Worm (Caenorhabditis elegans) whole organism, L4 larva: ENCODE measurements around the gene npax-3.
A peak's percentile ranks its signal among the peaks of the same experiment; 100 is the strongest.

Experiments
- D1046.2 ChIP-seq: fragments of 200-800 bp; sonication (Bioruptor generic); IDR thresholded peaks from 2 replicates; pipeline ENCODE4 v1.3.6; 2022; ENCODE audit warnings: missing genetic modification characterization, missing compliant biosample characterization
- F26F4.8 ChIP-seq: fragments of 200-800 bp; sonication (Bioruptor generic); conservative IDR thresholded peaks from 2 replicates; pipeline ENCODE4 v1.3.6; 2022; ENCODE audit warnings: missing genetic modification characterization, missing compliant biosample characterization
- F37D6.2 ChIP-seq: sonication (generic microtip); optimal IDR thresholded peaks from 2 replicates; lab custom pipeline; 2016; ENCODE audit warnings: mild to moderate bottlenecking, missing genetic modification characterization, missing compliant biosample characterization
- Y105C5A.15 ChIP-seq: fragments of 200-800 bp; sonication (Bioruptor generic); IDR thresholded peaks from 2 replicates; pipeline ENCODE4 v1.3.6; 2022; ENCODE audit warnings: missing genetic modification characterization, missing compliant biosample characterization
- Y5F2A.4 ChIP-seq: fragments of 200-800 bp; sonication (Bioruptor generic); optimal IDR thresholded peaks from 2 replicates; lab custom pipeline; 2018; ENCODE audit warnings: mild to moderate bottlenecking, missing genetic modification characterization, missing compliant biosample characterization
- ZK546.5 ChIP-seq, 2 experiments: sonication (generic microtip); optimal IDR thresholded peaks; 2 replicates each; lab custom pipeline; 2017; ENCODE audit warnings: missing biosample characterization in 2 of 2, missing genetic modification characterization in 2 of 2
- aha-1 ChIP-seq: fragments of 150-350 bp; peaks from one replicate; lab custom pipeline; 2014; ENCODE audit warnings: missing biosample characterization, missing genetic modification characterization
- ctbp-1 ChIP-seq: fragments of 200-800 bp; sonication (Bioruptor generic); IDR thresholded peaks from 2 replicates; pipeline ENCODE4 v1.3.6; 2022; ENCODE audit warnings: missing genetic modification reagents, missing genetic modification characterization, missing compliant biosample characterization
- daf-16 ChIP-seq, 3 experiments: sonication (generic microtip); optimal IDR thresholded peaks; 2 replicates each; lab custom pipeline; 2016 to 2017; ENCODE audit warnings: missing genetic modification characterization in 3 of 3, missing genetic modification reagents in 3 of 3, mild to moderate bottlenecking in 2 of 3, missing compliant biosample characterization in 2 of 3, missing biosample characterization in 1 of 3, moderate library complexity in 1 of 3
- dmd-6 ChIP-seq: fragments of 200-800 bp; sonication (Bioruptor generic); IDR thresholded peaks from 2 replicates; pipeline ENCODE4 v1.3.6; 2022; ENCODE audit warnings: missing genetic modification reagents, missing genetic modification characterization, missing compliant biosample characterization
- dve-1 ChIP-seq: sonication (generic microtip); optimal IDR thresholded peaks from 2 replicates; lab custom pipeline; 2017; ENCODE audit warnings: antibody characterized with exemption, mild to moderate bottlenecking, missing genetic modification characterization, missing compliant biosample characterization; ENCODE audit not compliant: insufficient read depth
- egl-43 ChIP-seq: fragments of 200-800 bp; sonication (Bioruptor generic); IDR thresholded peaks from 2 replicates; pipeline ENCODE4 v1.3.6; 2022; ENCODE audit warnings: missing genetic modification reagents, missing genetic modification characterization, missing compliant biosample characterization
- fos-1 ChIP-seq: fragments of 150-350 bp; optimal IDR thresholded peaks from 2 replicates; lab custom pipeline; 2014; ENCODE audit warnings: missing biosample characterization, missing genetic modification characterization
- hlh-11 ChIP-seq: fragments of 200-800 bp; sonication (Bioruptor generic); optimal IDR thresholded peaks from 2 replicates; lab custom pipeline; 2018; ENCODE audit warnings: mild to moderate bottlenecking, missing genetic modification characterization, missing compliant biosample characterization
- hlh-30 ChIP-seq: sonication (generic microtip); optimal IDR thresholded peaks from 2 replicates; lab custom pipeline; 2017; ENCODE audit warnings: antibody characterized with exemption, mild to moderate bottlenecking, missing genetic modification characterization, missing compliant biosample characterization; ENCODE audit not compliant: insufficient read depth
- hmg-1.1 ChIP-seq: fragments of 200-800 bp; sonication (Bioruptor generic); IDR thresholded peaks from 2 replicates; pipeline ENCODE4 v1.3.6; 2022; ENCODE audit warnings: missing genetic modification reagents, missing genetic modification characterization, missing compliant biosample characterization
- lsy-2 ChIP-seq, 2 experiments: fragments of 150-350 bp in 1 of 2; sonication (generic microtip) in 1 of 2; optimal IDR thresholded peaks; 2 replicates each; lab custom pipeline; 2014 to 2017; ENCODE audit warnings: missing biosample characterization in 2 of 2, missing genetic modification characterization in 2 of 2
- madf-5 ChIP-seq, 2 experiments: fragments of 200-800 bp; sonication (Bioruptor generic); IDR thresholded peaks; 2 replicates each; pipeline ENCODE4 v1.3.6; 2022; ENCODE audit warnings: missing compliant biosample characterization in 2 of 2, missing genetic modification characterization in 2 of 2
- madf-9 ChIP-seq: fragments of 200-800 bp; sonication (Bioruptor generic); conservative IDR thresholded peaks from 2 replicates; pipeline ENCODE4 v1.3.6; 2022; ENCODE audit warnings: missing genetic modification reagents, missing genetic modification characterization, missing compliant biosample characterization
- mxl-3 ChIP-seq: fragments of 200-800 bp; sonication (Bioruptor generic); optimal IDR thresholded peaks from 2 replicates; lab custom pipeline; 2018; ENCODE audit warnings: mild to moderate bottlenecking, missing genetic modification characterization, missing compliant biosample characterization
- nhr-102 ChIP-seq: sonication (generic microtip); optimal IDR thresholded peaks from 2 replicates; lab custom pipeline; 2016; ENCODE audit warnings: mild to moderate bottlenecking, missing genetic modification characterization, moderate library complexity, missing compliant biosample characterization
- nhr-11 ChIP-seq: fragments of 150-350 bp; optimal IDR thresholded peaks from 2 replicates; lab custom pipeline; 2014; ENCODE audit warnings: missing biosample characterization, missing genetic modification characterization
- nhr-28 ChIP-seq: fragments of 150-350 bp; optimal IDR thresholded peaks from 2 replicates; lab custom pipeline; 2014; ENCODE audit warnings: missing biosample characterization, missing genetic modification characterization
- php-3 ChIP-seq: fragments of 200-800 bp; sonication (Bioruptor generic); IDR thresholded peaks from 2 replicates; pipeline ENCODE4 v1.3.6; 2022; ENCODE audit warnings: missing genetic modification reagents, missing genetic modification characterization, missing compliant biosample characterization
- pqm-1 ChIP-seq: sonication (generic microtip); optimal IDR thresholded peaks from 2 replicates; lab custom pipeline; 2017; ENCODE audit warnings: missing biosample characterization, missing genetic modification characterization
- rbr-2 ChIP-seq: sonication (generic microtip); optimal IDR thresholded peaks from 2 replicates; lab custom pipeline; 2016; ENCODE audit warnings: missing genotype, missing genetic modification characterization, missing compliant biosample characterization
- set-16 ChIP-seq: fragments of 200-800 bp; sonication (Bioruptor generic); IDR thresholded peaks from 2 replicates; pipeline ENCODE4 v1.3.6; 2022; ENCODE audit warnings: missing genetic modification reagents, missing genetic modification characterization, missing compliant biosample characterization
- snpc-1.2 ChIP-seq: fragments of 200-800 bp; sonication (Bioruptor generic); IDR thresholded peaks from 2 replicates; pipeline ENCODE4 v1.3.6; 2022; ENCODE audit warnings: missing genetic modification reagents, missing genetic modification characterization, missing compliant biosample characterization
- spr-1 ChIP-seq: sonication (generic microtip); optimal IDR thresholded peaks from 2 replicates; lab custom pipeline; 2016; ENCODE audit warnings: mild to moderate bottlenecking, missing genetic modification characterization, missing compliant biosample characterization
- spr-3 ChIP-seq: fragments of 200-800 bp; sonication (Bioruptor generic); optimal IDR thresholded peaks from 2 replicates; lab custom pipeline; 2018; ENCODE audit warnings: mild to moderate bottlenecking, missing genetic modification characterization, missing compliant biosample characterization
- unc-62 ChIP-seq, 3 experiments: fragments of 150-350 bp in 1 of 3; sonication (generic microtip); optimal IDR thresholded peaks in 2 of 3; peaks in 1 of 3; 1 replicate in 1 of 3; 2 replicates in 2 of 3; lab custom pipeline; 2014 to 2017; ENCODE audit warnings: missing biosample characterization in 3 of 3, missing genetic modification characterization in 3 of 3, missing genetic modification reagents in 3 of 3, missing genotype in 1 of 3
- vab-7 ChIP-seq: fragments of 200-800 bp; sonication (Bioruptor generic); IDR thresholded peaks from 2 replicates; pipeline ENCODE4 v1.3.6; 2022; ENCODE audit warnings: missing genetic modification reagents, missing genetic modification characterization, missing compliant biosample characterization

Gene npax-3

ce11 chrIV:10820837-10821671 is 6.9 kb downstream of the npax-3 start (continued):
- TF ChIP-seq ctbp-1 (GFP tag; lab: Robert Waterston, UW), result no peak
- no peak for TF ChIP-seq fos-1
- TF ChIP-seq spr-3, result no peak
- no peak for TF ChIP-seq madf-5 (GFP tag; IDR thresholded peaks at IDR 0.05; lab: Robert Waterston, UW)
- no peak for TF ChIP-seq Y5F2A.4 (GFP tag; lab: Kevin White, UChicago)
- TF ChIP-seq nhr-102 (tag; lab: Kevin White, UChicago), result no peak
- no peak for TF ChIP-seq F37D6.2 (tag; lab: Kevin White, UChicago)
- no peak for TF ChIP-seq F26F4.8 (GFP tag; lab: Robert Waterston, UW)

ce11 chrIV:10820114-10820513 is 7.8 kb downstream of the npax-3 start:
- TF ChIP-seq hlh-11 (tag; lab: Kevin White, UChicago) (peak; percentile 69), mxl-3 (GFP tag; lab: Kevin White, UChicago) (peak; percentile 17), nhr-28 (tag; lab: Kevin White, UChicago) (peak; percentile 61), aha-1 (tag; lab: Kevin White, UChicago) (peak; percentile 51), dmd-6 (peak; percentile 67), madf-9 (GFP tag; lab: Robert Waterston, UW) (no peak), spr-1 (tag; lab: Kevin White, UChicago) (no peak), snpc-1.2 (no peak), daf-16 (GFP tag; optimal IDR thresholded peaks at IDR 0.05; lab: Kevin White, UChicago) (no peak), daf-16 (tag; optimal IDR thresholded peaks at IDR 0.05; lab: Kevin White, UChicago) (peak; percentile 73), unc-62 (GFP tag; optimal IDR thresholded peaks at IDR 0.05 in 1 of 2; lab: Kevin White, UChicago) (peak in 1 of 2 experiments; percentile 76), unc-62 (tag; optimal IDR thresholded peaks at IDR 0.05; lab: Kevin White, UChicago) (no peak), pqm-1 (tag; lab: Kevin White, UChicago) (peak; percentile 34), hmg-1.1 (GFP tag; lab: Robert Waterston, UW) (0 out of 2 replicates have a peak, but pooled peaks have one; percentile 22), dve-1 (tag; lab: Kevin White, UChicago) (peak; percentile 61)

ce11 chrIV:10819049-10819448 is 8.9 kb downstream of the npax-3 start:
- no peak for TF ChIP-seq D1046.2 (GFP tag; lab: Robert Waterston, UW)
- no peak for TF ChIP-seq php-3
- TF ChIP-seq hlh-11 (tag; lab: Kevin White, UChicago), result peak; percentile 7
- peak in 1 of 2 experiments; percentile 95 for TF ChIP-seq unc-62 (GFP tag; optimal IDR thresholded peaks at IDR 0.05 in 1 of 2; lab: Kevin White, UChicago)
- TF ChIP-seq unc-62 (tag; optimal IDR thresholded peaks at IDR 0.05; lab: Kevin White, UChicago), result no peak
- no peak for TF ChIP-seq ZK546.5 (tag; optimal IDR thresholded peaks at IDR 0.05; lab: Kevin White, UChicago)
- TF ChIP-seq hlh-30 (tag; lab: Kevin White, UChicago), result peak; percentile 29
- peak; percentile 62; the same call in 1 of the 2 replicates for TF ChIP-seq egl-43 (GFP tag; lab: Robert Waterston, UW)
- TF ChIP-seq spr-3, result no peak
- TF ChIP-seq nhr-11 (tag; lab: Kevin White, UChicago), result peak; percentile 7
- peak; percentile 47; the same call in 1 of the 2 replicates for TF ChIP-seq ctbp-1 (GFP tag; lab: Robert Waterston, UW)
- TF ChIP-seq F37D6.2 (tag; lab: Kevin White, UChicago), result peak; percentile 10
- TF ChIP-seq dmd-6, result peak; percentile 42
- peak in 1 of 2 experiments; percentile 7 for TF ChIP-seq lsy-2 (tag; optimal IDR thresholded peaks at IDR 0.05; lab: Kevin White, UChicago)
- 0 out of 2 replicates have a peak, but pooled peaks have one; percentile 19 for TF ChIP-seq vab-7 (GFP tag; lab: Robert Waterston, UW)
- TF ChIP-seq Y105C5A.15 (GFP tag; lab: Robert Waterston, UW), result 0 out of 2 replicates have a peak, but pooled peaks have one; percentile 24
- TF ChIP-seq rbr-2 (tag; lab: Kevin White, UChicago), result peak; percentile 49
- peak; percentile 92 for TF ChIP-seq aha-1 (tag; lab: Kevin White, UChicago)
- peak; percentile 43 for TF ChIP-seq set-16 (GFP tag; lab: Robert Waterston, UW)
